Fruit fly (Drosophila melanogaster) whole organism, adult: ENCODE data around the gene CG9981.

Experiments
- CG14711 ChIP-seq: fragments of 200-800 bp; sonication (Bioruptor generic); optimal IDR thresholded peaks from 2 replicates; lab custom pipeline; 2018; ENCODE audit warnings: missing biosample characterization, mild to moderate bottlenecking, missing genetic modification characterization, moderate library complexity
- CG1620 ChIP-seq: fragments of 200-800 bp; sonication (Bioruptor generic); optimal IDR thresholded peaks from 2 replicates; lab custom pipeline; 2016; ENCODE audit warnings: missing biosample characterization, missing genetic modification characterization
- CG5204 ChIP-seq: fragments of 200-800 bp; sonication (Bioruptor generic); optimal IDR thresholded peaks from 2 replicates; lab custom pipeline; 2016; ENCODE audit warnings: missing biosample characterization, missing genetic modification characterization
- Hr96 ChIP-seq: fragments of 200-800 bp; sonication (Bioruptor generic); optimal IDR thresholded peaks from 2 replicates; lab custom pipeline; 2016; ENCODE audit warnings: missing biosample characterization, missing genetic modification characterization
- bab1 ChIP-seq: fragments of 200-800 bp; sonication (Bioruptor generic); optimal IDR thresholded peaks from 3 replicates; lab custom pipeline; 2019; ENCODE audit warnings: missing biosample characterization, mild to moderate bottlenecking, missing genetic modification characterization, moderate library complexity
- cic ChIP-seq: fragments of 200-800 bp; sonication (Bioruptor generic); optimal IDR thresholded peaks from 2 replicates; lab custom pipeline; 2017; ENCODE audit warnings: missing biosample characterization, mild to moderate bottlenecking, missing genetic modification characterization, moderate library complexity
- kay ChIP-seq: fragments of 200-800 bp; sonication (Bioruptor generic); peaks from one replicate; lab custom pipeline; 2016; ENCODE audit warnings: missing biosample characterization, missing genetic modification characterization, borderline replicate concordance

DNA sequence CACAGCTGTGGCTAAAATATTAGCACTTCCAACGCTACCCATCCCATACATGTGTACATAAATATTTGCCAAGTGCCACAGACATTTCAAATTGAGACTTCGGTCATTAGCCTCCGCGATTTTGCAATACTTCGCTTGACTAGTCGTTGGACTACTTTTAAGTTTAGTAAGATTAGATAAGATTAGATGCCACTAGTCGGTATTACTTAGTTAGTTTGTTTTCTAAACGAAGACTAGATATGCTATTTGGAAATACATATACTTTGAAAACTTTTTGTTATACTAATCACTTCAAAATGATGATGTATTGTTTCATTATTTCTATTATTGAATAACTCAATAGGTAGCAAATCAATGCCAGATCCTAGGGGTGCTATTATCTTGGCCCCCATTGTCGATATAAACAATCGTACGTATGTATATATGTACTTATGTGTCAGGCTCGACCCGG lies 19.0 kb downstream of the CG9981 start:
- TF ChIP-seq CG14711, result peak; percentile 25
- TF ChIP-seq Hr96 (GFP tag; lab: Kevin White, UChicago), result no peak
- no peak for TF ChIP-seq kay (GFP tag; lab: Kevin White, UChicago)
- no peak for TF ChIP-seq cic (GFP tag; lab: Kevin White, UChicago)
- no peak for TF ChIP-seq bab1 (GFP tag; lab: Kevin White, UChicago)
- TF ChIP-seq CG1620 (GFP tag; lab: Kevin White, UChicago), result no peak
- TF ChIP-seq CG5204 (GFP tag; lab: Kevin White, UChicago), result no peak
